Fruit fly (Drosophila melanogaster) whole organism, prepupa: ENCODE data around the gene Piezo.

ENCODE experiments used
- CG3032 ChIP-seq: fragments of 200-800 bp; optimal IDR thresholded peaks from 2 replicates; lab custom pipeline; 2019; ENCODE audit warnings: missing biosample characterization, mild to moderate bottlenecking, missing genetic modification characterization, moderate library complexity
- CG4318 ChIP-seq: fragments of 200-800 bp; sonication (Bioruptor generic); optimal IDR thresholded peaks from 3 replicates; lab custom pipeline; 2017; ENCODE audit warnings: missing biosample characterization, mild to moderate bottlenecking, missing genetic modification characterization
- CG6808 ChIP-seq: fragments of 200-800 bp; sonication (Bioruptor generic); optimal IDR thresholded peaks from 3 replicates; lab custom pipeline; 2017; ENCODE audit warnings: missing biosample characterization, missing genetic modification characterization, mild to moderate bottlenecking, moderate library complexity, missing genetic modification reagents
- CG8632 ChIP-seq: fragments of 200-800 bp; sonication (Bioruptor generic); optimal IDR thresholded peaks from 3 replicates; lab custom pipeline; 2016; ENCODE audit warnings: missing biosample characterization, missing genetic modification characterization
- Hr38 ChIP-seq: sonication (Bioruptor generic); optimal IDR thresholded peaks from 2 replicates; lab custom pipeline; 2016; ENCODE audit warnings: missing biosample characterization, missing genetic modification characterization
- Hr39 ChIP-seq: fragments of 200-800 bp; sonication (Bioruptor generic); optimal IDR thresholded peaks from 2 replicates; lab custom pipeline; 2016; ENCODE audit warnings: missing biosample characterization, missing genetic modification characterization

DNA sequence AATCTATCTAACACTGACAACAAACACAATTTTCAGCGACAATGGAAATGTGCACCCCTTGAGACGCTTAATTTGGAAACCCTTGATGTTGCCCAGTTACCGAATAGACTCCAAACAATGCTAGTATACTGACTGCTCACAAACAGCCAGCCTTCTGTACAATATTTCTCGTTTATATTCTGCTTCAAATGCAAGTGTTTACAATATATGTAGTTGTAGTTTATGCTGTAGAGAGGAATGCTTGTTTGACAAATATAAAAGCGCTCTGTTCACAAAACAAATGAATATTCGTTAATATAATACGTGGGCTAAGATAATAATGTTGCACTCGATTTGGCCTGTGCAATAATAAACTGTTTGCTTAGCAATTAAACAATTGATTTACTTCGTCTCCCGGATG is 55.0 kb downstream of the Piezo start, which contains the start of gene CG8292:
- TF ChIP-seq Hr38 (GFP tag; lab: Kevin White, UChicago) (no peak), CG8632 (no peak), CG3032 (no peak), Hr39 (GFP tag; lab: Kevin White, UChicago) (no peak), CG6808 (GFP tag; lab: Kevin White, UChicago) (no peak), CG4318 (GFP tag; lab: Kevin White, UChicago) (no peak)
